Fruit fly (Drosophila melanogaster): ENCODE results near the gene Coprox.

Coprox gene

dm6 chr2L:6922091-6922753 is 42.0 kb upstream of the Coprox start (continued):
- TF ChIP-seq cato (GFP tag; optimal IDR thresholded peaks at IDR 0.05; ENCODE audit: borderline replicate concordance) (peak; percentile 8), pita (GFP tag; optimal IDR thresholded peaks at IDR 0.05) (no peak), CG3281 (GFP tag; optimal IDR thresholded peaks at IDR 0.05) (peak; percentile 56), CG18599 (GFP tag; optimal IDR thresholded peaks at IDR 0.05) (no peak), E2f2 (GFP tag; IDR thresholded peaks at IDR 0.05) (peak; percentile 48), CG31441 (GFP tag; IDR thresholded peaks at IDR 0.05) (no peak; the same call in 1 of the 2 replicates), knrl (GFP tag; IDR thresholded peaks at IDR 0.05; ENCODE audit: partially characterized antibody) (no peak), CG12219 (GFP tag; optimal IDR thresholded peaks at IDR 0.05) (peak; percentile 65), NC2β (GFP tag; optimal IDR thresholded peaks at IDR 0.05) (peak; percentile 61), crol (GFP tag; IDR thresholded peaks at IDR 0.05) (no peak), sens (GFP tag) (peak; percentile 96), Trl (optimal IDR thresholded peaks at IDR 0.05) (peak in 1 of 2 experiments; percentile 31), Trl (GFP tag; optimal IDR thresholded peaks at IDR 0.05) (peak; percentile 72), da (GFP tag; optimal IDR thresholded peaks at IDR 0.05) (no peak), BEAF-32 (GFP tag; optimal IDR thresholded peaks at IDR 0.05) (no peak), oc (tag; optimal IDR thresholded peaks at IDR 0.05) (no peak), CG7357 (GFP tag; IDR thresholded peaks at IDR 0.05) (no peak), Dfd (GFP tag; optimal IDR thresholded peaks at IDR 0.05) (no peak), lbe (GFP tag; optimal IDR thresholded peaks at IDR 0.05) (peak; percentile 26), Side (GFP tag; optimal IDR thresholded peaks at IDR 0.05) (peak; percentile 73), D19A (tag; optimal IDR thresholded peaks at IDR 0.05) (peak; percentile 66), pho (GFP tag; optimal IDR thresholded peaks at IDR 0.05) (peak; percentile 50), CG4730 (GFP tag; IDR thresholded peaks at IDR 0.05) (no peak; the same call in 1 of the 2 replicates), insv (GFP tag; optimal IDR thresholded peaks at IDR 0.05) (no peak), cwo (GFP tag; optimal IDR thresholded peaks at IDR 0.05) (peak; percentile 35), Meics (GFP tag; optimal IDR thresholded peaks at IDR 0.05) (no peak), CG4328 (GFP tag; optimal IDR thresholded peaks at IDR 0.05) (no peak), pum (GFP tag; optimal IDR thresholded peaks at IDR 0.05) (peak; percentile 57), amos (GFP tag; IDR thresholded peaks at IDR 0.05; ENCODE audit: partially characterized antibody) (no peak), run (tag; optimal IDR thresholded peaks at IDR 0.05) (no peak), repo (GFP tag; optimal IDR thresholded peaks at IDR 0.05) (peak; percentile 43), HmgD (GFP tag; optimal IDR thresholded peaks at IDR 0.05) (no peak), Mad (GFP tag; optimal IDR thresholded peaks at IDR 0.05) (peak; percentile 63), MBD-R2 (GFP tag; IDR thresholded peaks at IDR 0.05) (0 out of 2 replicates have a peak, but pooled peaks have one; percentile 6), cg (GFP tag; optimal IDR thresholded peaks at IDR 0.05) (peak; percentile 90), CG4424 (GFP tag; optimal IDR thresholded peaks at IDR 0.05) (peak; percentile 74), CG14014 (GFP tag; IDR thresholded peaks at IDR 0.05) (peak; percentile 84; the same call in 1 of the 2 replicates), CG31224 (GFP tag; IDR thresholded peaks at IDR 0.05) (no peak), CG8281 (tag; optimal IDR thresholded peaks at IDR 0.05) (no peak), ewg (GFP tag; optimal IDR thresholded peaks at IDR 0.05) (peak; percentile 40), CkIIα-i1 (GFP tag; IDR thresholded peaks at IDR 0.05) (no peak), slbo (GFP tag; IDR thresholded peaks at IDR 0.05) (no peak), CG15073 (GFP tag; optimal IDR thresholded peaks at IDR 0.05) (peak; percentile 8), CG11560 (tag; IDR thresholded peaks at IDR 0.05) (no peak), CG4820 (GFP tag; optimal IDR thresholded peaks at IDR 0.05) (peak; percentile 72), CG13296 (GFP tag; optimal IDR thresholded peaks at IDR 0.05) (peak; percentile 26), Sin3A (optimal IDR thresholded peaks at IDR 0.05) (no peak), pnt (GFP tag; optimal IDR thresholded peaks at IDR 0.05) (peak; percentile 62), psq (GFP tag; optimal IDR thresholded peaks at IDR 0.05) (peak; percentile 18), dan (GFP tag; IDR thresholded peaks at IDR 0.05) (no peak), CG9876 (GFP tag; optimal IDR thresholded peaks at IDR 0.05) (peak; percentile 35)
